Fruit fly (Drosophila melanogaster) whole organism, embryonic: ENCODE data around the gene CG7907.

ENCODE experiments used
- Atf-2 ChIP-seq: fragments of 200-800 bp; sonication (Bioruptor generic); optimal IDR thresholded peaks from 2 replicates; lab custom pipeline; 2016; ENCODE audit warnings: missing biosample characterization, missing genetic modification characterization
- CG10209 ChIP-seq: fragments of 200-800 bp; sonication (Bioruptor generic); optimal IDR thresholded peaks from 3 replicates; lab custom pipeline; 2017; ENCODE audit warnings: missing biosample characterization, mild to moderate bottlenecking, missing genetic modification characterization, missing genetic modification reagents
- CG10979 ChIP-seq: fragments of 200-800 bp; sonication (Bioruptor generic); optimal IDR thresholded peaks from 2 replicates; lab custom pipeline; 2018; ENCODE audit warnings: missing biosample characterization, mild to moderate bottlenecking, missing genetic modification characterization, moderate library complexity
- CG12769 ChIP-seq: fragments of 200-800 bp; sonication (Bioruptor generic); optimal IDR thresholded peaks from 2 replicates; lab custom pipeline; 2019; ENCODE audit warnings: missing biosample characterization, mild to moderate bottlenecking, missing genetic modification characterization, moderate library complexity
- CG14860 ChIP-seq: fragments of 200-800 bp; sonication (Bioruptor generic); IDR thresholded peaks from 3 replicates; pipeline ENCODE4 v1.3.6; 2022; ENCODE audit warnings: missing biosample characterization, missing genetic modification characterization; ENCODE audit not compliant: partially characterized antibody
- CG15269 ChIP-seq: fragments of 200-800 bp; sonication (Bioruptor generic); optimal IDR thresholded peaks from 2 replicates; lab custom pipeline; 2018; ENCODE audit warnings: missing biosample characterization, mild to moderate bottlenecking, missing genetic modification characterization, moderate library complexity
- CG17612 ChIP-seq: fragments of 200-800 bp; sonication (Bioruptor generic); IDR thresholded peaks from 2 replicates; pipeline ENCODE4 v1.3.6; 2022; ENCODE audit warnings: missing biosample characterization, missing genetic modification characterization
- CG17912 ChIP-seq: fragments of 200-800 bp; sonication (Bioruptor generic); optimal IDR thresholded peaks from 2 replicates; lab custom pipeline; 2018; ENCODE audit warnings: missing biosample characterization, mild to moderate bottlenecking, missing genetic modification characterization
- CG18262 ChIP-seq: fragments of 200-800 bp; optimal IDR thresholded peaks from 3 replicates; lab custom pipeline; 2019; ENCODE audit warnings: missing biosample characterization, mild to moderate bottlenecking, missing genetic modification characterization, moderate library complexity
- CG18476 ChIP-seq: fragments of 200-800 bp; sonication (Bioruptor generic); optimal IDR thresholded peaks from 2 replicates; lab custom pipeline; 2016; ENCODE audit warnings: missing biosample characterization, mild to moderate bottlenecking, missing genetic modification characterization
- CG2116 ChIP-seq: fragments of 200-800 bp; sonication (Bioruptor generic); optimal IDR thresholded peaks from 3 replicates; lab custom pipeline; 2018; ENCODE audit warnings: missing biosample characterization, mild to moderate bottlenecking, missing genetic modification characterization
- CG2120 ChIP-seq: fragments of 200-800 bp; sonication (Bioruptor generic); optimal IDR thresholded peaks from 3 replicates; lab custom pipeline; 2016; ENCODE audit warnings: missing biosample characterization, missing genetic modification characterization
- CG2129 ChIP-seq: fragments of 200-800 bp; sonication (Bioruptor generic); IDR thresholded peaks from 2 replicates; pipeline ENCODE4 v1.3.6; 2022; ENCODE audit warnings: missing biosample characterization, missing genetic modification characterization; ENCODE audit not compliant: partially characterized antibody
- CG31365 ChIP-seq: fragments of 200-800 bp; sonication (Bioruptor generic); optimal IDR thresholded peaks from 2 replicates; lab custom pipeline; 2018; ENCODE audit warnings: missing biosample characterization, mild to moderate bottlenecking, missing genetic modification characterization
- CG31441 ChIP-seq: fragments of 200-800 bp; sonication (Bioruptor generic); IDR thresholded peaks from 2 replicates; pipeline ENCODE4 v1.3.6; 2022; ENCODE audit warnings: missing biosample characterization, missing genetic modification characterization
- CG32772 ChIP-seq: fragments of 200-800 bp; sonication (Bioruptor generic); IDR thresholded peaks from 2 replicates; pipeline ENCODE4 v1.3.6; 2022; ENCODE audit warnings: missing biosample characterization, missing genetic modification characterization
- CG3726 ChIP-seq: fragments of 200-800 bp; sonication (Bioruptor generic); IDR thresholded peaks from 3 replicates; pipeline ENCODE4, ENCODE4 v1.3.6; 2022; ENCODE audit warnings: missing biosample characterization, missing genetic modification characterization
- CG7372 ChIP-seq: fragments of 200-800 bp; sonication (Bioruptor generic); IDR thresholded peaks from 2 replicates; pipeline ENCODE4 v1.3.6; 2022; ENCODE audit warnings: missing biosample characterization, missing genetic modification characterization
- D ChIP-seq, 2 experiments: fragments of 200-800 bp in 1 of 2; fragments of >200 bp in 1 of 2; sonication (Bioruptor generic) in 1 of 2; optimal IDR thresholded peaks; 2 replicates in 1 of 2; 3 replicates in 1 of 2; lab custom pipeline; 2017; ENCODE audit warnings: mild to moderate bottlenecking in 1 of 2, missing biosample characterization in 1 of 2, missing genetic modification characterization in 1 of 2, missing genetic modification reagents in 1 of 2
- Dbx ChIP-seq: fragments of 200-800 bp; sonication (Bioruptor generic); IDR thresholded peaks from 3 replicates; pipeline ENCODE4 v1.3.6; 2022; ENCODE audit warnings: missing biosample characterization, missing genetic modification characterization
- Deaf1 ChIP-seq: fragments of 200-800 bp; optimal IDR thresholded peaks from 3 replicates; lab custom pipeline; 2019; ENCODE audit warnings: missing biosample characterization, mild to moderate bottlenecking, missing genetic modification characterization, moderate library complexity
- Ets65A ChIP-seq: fragments of 200-800 bp; sonication (Bioruptor generic); peaks from one replicate; lab custom pipeline; 2016; ENCODE audit warnings: missing biosample characterization, missing genetic modification characterization
- HHEX ChIP-seq: fragments of 200-800 bp; sonication (Bioruptor generic); optimal IDR thresholded peaks from 3 replicates; lab custom pipeline; 2017; ENCODE audit warnings: missing biosample characterization, mild to moderate bottlenecking, missing genetic modification characterization, missing genetic modification reagents
- Med ChIP-seq: fragments of 200-800 bp; sonication (Bioruptor generic); peaks from one replicate; lab custom pipeline; 2016; ENCODE audit warnings: missing biosample characterization, missing genetic modification characterization, mild to moderate bottlenecking, inconsistent platforms, moderate library complexity
- Rfx ChIP-seq: fragments of 200-800 bp; sonication (Bioruptor generic); IDR thresholded peaks from 2 replicates; pipeline ENCODE4 v1.3.6; 2022; ENCODE audit warnings: missing biosample characterization, missing genetic modification characterization
- Scr ChIP-seq: fragments of 200-800 bp; sonication (Bioruptor generic); IDR thresholded peaks from 2 replicates; pipeline ENCODE4 v1.3.6; 2022; ENCODE audit warnings: missing biosample characterization, missing genetic modification characterization; ENCODE audit not compliant: partially characterized antibody
- Sry-δ ChIP-seq: fragments of 200-800 bp; sonication (Bioruptor generic); optimal IDR thresholded peaks from 2 replicates; lab custom pipeline; 2016; ENCODE audit warnings: missing biosample characterization, missing genetic modification characterization
- TFAM ChIP-seq: fragments of 200-800 bp; sonication (Bioruptor generic); optimal IDR thresholded peaks from 2 replicates; lab custom pipeline; 2017; ENCODE audit warnings: missing biosample characterization, missing genetic modification characterization, inconsistent platforms
- az2 ChIP-seq: fragments of 200-800 bp; sonication (Bioruptor generic); optimal IDR thresholded peaks from 3 replicates; lab custom pipeline; 2016; ENCODE audit warnings: missing biosample characterization, missing genetic modification characterization
- cad ChIP-seq: fragments of >200 bp; optimal IDR thresholded peaks from 2 replicates; lab custom pipeline; 2017; ENCODE audit warnings: missing biosample characterization, missing genetic modification characterization
- fd102C ChIP-seq: fragments of 200-800 bp; sonication (Bioruptor generic); optimal IDR thresholded peaks from 2 replicates; lab custom pipeline; 2018; ENCODE audit warnings: missing biosample characterization, mild to moderate bottlenecking, missing genetic modification characterization, moderate library complexity
- fu2 ChIP-seq: fragments of 200-800 bp; sonication (Bioruptor generic); optimal IDR thresholded peaks from 2 replicates; lab custom pipeline; 2016; ENCODE audit warnings: missing biosample characterization, missing genetic modification characterization
- gt ChIP-seq: fragments of 200-800 bp; sonication (Bioruptor generic); IDR thresholded peaks from 2 replicates; pipeline ENCODE4 v1.3.6; 2022; ENCODE audit warnings: missing biosample characterization, missing genetic modification characterization
- hbn ChIP-seq: fragments of 200-800 bp; sonication (Bioruptor generic); IDR thresholded peaks from 2 replicates; pipeline ENCODE4 v1.3.6; 2022; ENCODE audit warnings: missing biosample characterization, missing genetic modification characterization; ENCODE audit not compliant: partially characterized antibody
- insv ChIP-seq, 2 experiments: fragments of 200-800 bp; sonication (Bioruptor generic); optimal IDR thresholded peaks; 3 replicates each; lab custom pipeline; 2016 to 2018; ENCODE audit warnings: missing biosample characterization in 2 of 2, missing genetic modification characterization in 2 of 2
- inv ChIP-seq: fragments of 200-800 bp; sonication (Bioruptor generic); IDR thresholded peaks from 2 replicates; pipeline ENCODE4 v1.3.6; 2022; ENCODE audit warnings: missing biosample characterization, missing genetic modification characterization; ENCODE audit not compliant: partially characterized antibody
- kni ChIP-seq: fragments of 200-800 bp; sonication (Bioruptor generic); optimal IDR thresholded peaks from 3 replicates; lab custom pipeline; 2017; ENCODE audit warnings: mild to moderate bottlenecking, missing biosample characterization, missing genetic modification reagents, missing genetic modification characterization
- lola ChIP-seq, 3 experiments: fragments of >200 bp in 2 of 3; fragments of 200-800 bp in 1 of 3; sonication (Bioruptor generic) in 1 of 3; optimal IDR thresholded peaks; 2 replicates each; lab custom pipeline; 2017 to 2019; ENCODE audit warnings: missing biosample characterization in 3 of 3, missing genetic modification characterization in 3 of 3, mild to moderate bottlenecking in 1 of 3, moderate library complexity in 1 of 3
- luna ChIP-seq: fragments of 200-800 bp; sonication (Bioruptor generic); optimal IDR thresholded peaks from 2 replicates; lab custom pipeline; 2016; ENCODE audit warnings: missing biosample characterization, missing genetic modification characterization
- nau ChIP-seq: fragments of 200-800 bp; sonication (Bioruptor generic); optimal IDR thresholded peaks from 3 replicates; lab custom pipeline; 2017; ENCODE audit warnings: missing biosample characterization, mild to moderate bottlenecking, missing genetic modification characterization, missing genetic modification reagents
- otp ChIP-seq: fragments of 200-800 bp; sonication (Bioruptor generic); IDR thresholded peaks from 3 replicates; pipeline ENCODE4, ENCODE4 v1.3.6; 2022; ENCODE audit warnings: missing biosample characterization, missing genetic modification characterization
- pan ChIP-seq, 4 experiments: fragments of >200 bp in 3 of 4; fragments of 200-800 bp in 1 of 4; sonication (Bioruptor generic) in 1 of 4; optimal IDR thresholded peaks in 3 of 4; IDR thresholded peaks in 1 of 4; 2 replicates each; pipeline versions ENCODE4 v1.3.6 to Lab custom; 2017 to 2022; ENCODE audit warnings: missing biosample characterization in 2 of 4, missing genetic modification characterization in 2 of 4, mixed read lengths in 1 of 4
- pfk ChIP-seq: fragments of 200-800 bp; sonication (Bioruptor generic); optimal IDR thresholded peaks from 2 replicates; lab custom pipeline; 2018; ENCODE audit warnings: missing biosample characterization, mild to moderate bottlenecking, missing genetic modification characterization, moderate library complexity
- ro ChIP-seq: fragments of 200-800 bp; sonication (Bioruptor generic); IDR thresholded peaks from 2 replicates; pipeline ENCODE4 v1.3.6; 2022; ENCODE audit warnings: missing biosample characterization, missing genetic modification characterization
- run ChIP-seq: fragments of 200-800 bp; sonication (Bioruptor generic); optimal IDR thresholded peaks from 3 replicates; lab custom pipeline; 2018; ENCODE audit warnings: missing biosample characterization, mild to moderate bottlenecking, missing genetic modification characterization
- so ChIP-seq: fragments of 200-800 bp; sonication (Bioruptor generic); IDR thresholded peaks from 3 replicates; pipeline ENCODE4 v1.3.6; 2022; ENCODE audit warnings: missing biosample characterization, missing genetic modification characterization
- tna ChIP-seq: fragments of 200-800 bp; sonication (Bioruptor generic); IDR thresholded peaks from 2 replicates; pipeline ENCODE4 v1.3.6; 2022; ENCODE audit warnings: missing biosample characterization, missing genetic modification characterization; ENCODE audit not compliant: partially characterized antibody
- zen ChIP-seq: fragments of 200-800 bp; sonication (Bioruptor generic); optimal IDR thresholded peaks from 3 replicates; lab custom pipeline; 2018; ENCODE audit warnings: missing biosample characterization, mild to moderate bottlenecking, missing genetic modification characterization, moderate library complexity

CG7907 gene

DNA sequence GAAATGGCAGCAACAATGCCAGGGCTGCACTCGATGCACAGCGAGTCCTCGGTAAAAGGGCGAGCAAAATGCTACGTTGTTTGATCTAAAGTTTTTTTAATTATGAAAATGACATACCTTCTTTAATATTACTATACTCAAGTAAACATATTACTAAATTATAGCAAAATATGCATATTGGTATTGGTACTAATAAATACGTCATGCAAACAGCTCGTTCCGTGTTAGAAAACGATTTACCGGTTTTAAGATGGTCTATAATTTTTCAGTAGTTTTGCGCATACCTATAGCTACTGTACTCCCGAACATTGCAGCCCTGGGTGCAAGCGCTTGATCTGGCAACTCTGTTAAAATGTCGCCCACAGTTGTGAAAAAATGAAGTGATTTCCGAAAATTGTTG, 38.3 kb upstream of the CG7907 start (continued):
- TF ChIP-seq CG17612 (GFP tag; lab: Robert Waterston, UW) (peak; percentile 84), CG7372 (GFP tag; lab: Robert Waterston, UW) (peak; percentile 94), zen (tag; lab: Kevin White, UChicago) (peak; percentile 86), pan (optimal IDR thresholded peaks at IDR 0.05; lab: Kevin White, UChicago) (no peak), pan (GFP tag; optimal IDR thresholded peaks at IDR 0.05 in 1 of 2, IDR thresholded peaks at IDR 0.05 in 1 of 2) (peak in 1 of 2 experiments; percentile 92), fu2 (GFP tag; lab: Kevin White, UChicago) (peak; percentile 92), Rfx (peak; percentile 96), insv (GFP tag; optimal IDR thresholded peaks at IDR 0.05; lab: Kevin White, UChicago) (peak in 1 of 2 experiments; percentile 80), lola (GFP tag; optimal IDR thresholded peaks at IDR 0.05; lab: Kevin White, UChicago) (peak in 1 of 3 experiments; percentile 93), Ets65A (peak; percentile 99), az2 (GFP tag; lab: Kevin White, UChicago) (peak; percentile 96), TFAM (GFP tag; lab: Kevin White, UChicago) (peak; percentile 51), pfk (GFP tag; lab: Kevin White, UChicago) (peak; percentile 53), CG3726 (GFP tag; lab: Robert Waterston, UW) (peak; percentile 78; the same call in 2 of the 3 replicates), fd102C (GFP tag; lab: Kevin White, UChicago) (no peak), luna (GFP tag; lab: Kevin White, UChicago) (peak; percentile 67), HHEX (GFP tag; lab: Kevin White, UChicago) (peak; percentile 92), so (GFP tag; lab: Robert Waterston, UW) (peak; percentile 88; the same call in 2 of the 3 replicates), CG18262 (tag; lab: Kevin White, UChicago) (peak; percentile 92), nau (GFP tag; lab: Kevin White, UChicago) (no peak), CG18476 (GFP tag; lab: Kevin White, UChicago) (peak; percentile 89), otp (peak; percentile 76; the same call in 2 of the 3 replicates), hbn (GFP tag; lab: Robert Waterston, UW) (no peak), CG31365 (peak; percentile 59), Deaf1 (tag; lab: Kevin White, UChicago) (no peak), cad (GFP tag; lab: Kevin White, UChicago) (no peak), inv (GFP tag; lab: Robert Waterston, UW) (no peak), CG12769 (no peak), CG2120 (peak; percentile 98), CG17912 (GFP tag; lab: Kevin White, UChicago) (peak; percentile 91), CG14860 (GFP tag; lab: Robert Waterston, UW) (no peak), Scr (GFP tag; lab: Robert Waterston, UW) (0 out of 2 replicates have a peak, but pooled peaks have one; percentile 9), CG10979 (tag; lab: Kevin White, UChicago) (peak; percentile 86), Atf-2 (GFP tag; lab: Kevin White, UChicago) (peak; percentile 93), run (no peak), gt (GFP tag; lab: Robert Waterston, UW) (peak; percentile 73; the same call in 1 of the 2 replicates), D (optimal IDR thresholded peaks at IDR 0.05; lab: Kevin White, UChicago) (no peak), D (GFP tag; optimal IDR thresholded peaks at IDR 0.05; lab: Kevin White, UChicago) (peak; percentile 90), CG32772 (GFP tag; lab: Robert Waterston, UW) (peak; percentile 91), CG31441 (no peak; the same call in 1 of the 2 replicates), tna (GFP tag; lab: Robert Waterston, UW) (no peak), CG10209 (GFP tag; lab: Kevin White, UChicago) (peak; percentile 95), CG15269 (tag; lab: Kevin White, UChicago) (peak; percentile 96), Med (peak; percentile 98), CG2129 (GFP tag; lab: Robert Waterston, UW) (no peak), kni (GFP tag; lab: Kevin White, UChicago) (peak; percentile 94), ro (GFP tag; lab: Robert Waterston, UW) (peak; percentile 72; the same call in 1 of the 2 replicates), Sry-δ (GFP tag; lab: Kevin White, UChicago) (peak; percentile 70), Dbx (GFP tag; lab: Robert Waterston, UW) (peak; percentile 93), CG2116 (GFP tag; lab: Kevin White, UChicago) (peak; percentile 93)
